Worm (Caenorhabditis elegans) whole organism, L1 larva: ENCODE measurements around the gene T05A7.3.

Experiments
- C04F5.9 ChIP-seq: sonication (generic microtip); optimal IDR thresholded peaks from 2 replicates; lab custom pipeline; 2016; ENCODE audit warnings: missing genetic modification characterization, missing compliant biosample characterization
- C16A3.4 ChIP-seq: fragments of 150-350 bp; optimal IDR thresholded peaks from 2 replicates; lab custom pipeline; 2014; ENCODE audit warnings: missing biosample characterization, missing genetic modification characterization
- C34B4.2 ChIP-seq: sonication (generic microtip); optimal IDR thresholded peaks from 2 replicates; lab custom pipeline; 2017; ENCODE audit warnings: mild to moderate bottlenecking, missing genetic modification characterization, missing compliant biosample characterization
- Y116A8C.19 ChIP-seq: sonication (generic microtip); optimal IDR thresholded peaks from 2 replicates; lab custom pipeline; 2016; ENCODE audit warnings: missing compliant biosample characterization, missing genetic modification characterization, borderline replicate concordance
- aly-2 ChIP-seq: fragments of 150-350 bp; optimal IDR thresholded peaks from 2 replicates; lab custom pipeline; 2014; ENCODE audit warnings: missing biosample characterization, missing genetic modification characterization
- ceh-63 ChIP-seq: fragments of 200-800 bp; sonication (Bioruptor generic); optimal IDR thresholded peaks from 2 replicates; lab custom pipeline; 2018; ENCODE audit warnings: mild to moderate bottlenecking, missing genetic modification characterization, missing compliant biosample characterization
- ceh-82 ChIP-seq, 3 experiments: fragments of 150-350 bp in 1 of 3; sonication (generic microtip) in 2 of 3; optimal IDR thresholded peaks; 2 replicates each; lab custom pipeline; 2014 to 2017; ENCODE audit warnings: missing biosample characterization in 3 of 3, missing genetic modification characterization in 3 of 3
- ceh-88 ChIP-seq: fragments of 200-800 bp; sonication (Bioruptor generic); IDR thresholded peaks from 2 replicates; pipeline ENCODE4 v1.3.6; 2022; ENCODE audit warnings: missing genetic modification characterization, missing compliant biosample characterization
- ceh-90 ChIP-seq: sonication (generic microtip); optimal IDR thresholded peaks from 2 replicates; lab custom pipeline; 2016; ENCODE audit warnings: missing genetic modification characterization, missing compliant biosample characterization
- dpl-1 ChIP-seq, 3 experiments: fragments of 150-350 bp in 2 of 3; sonication (generic microtip) in 1 of 3; optimal IDR thresholded peaks; 2 replicates each; lab custom pipeline; 2014 to 2017; ENCODE audit warnings: missing biosample characterization in 3 of 3, missing genetic modification characterization in 3 of 3, missing genetic modification reagents in 3 of 3
- dsc-1 ChIP-seq: sonication (generic microtip); optimal IDR thresholded peaks from 2 replicates; lab custom pipeline; 2016; ENCODE audit warnings: mild to moderate bottlenecking, missing genetic modification characterization, missing compliant biosample characterization
- efl-1 ChIP-seq, 4 experiments: fragments of 150-350 bp; optimal IDR thresholded peaks in 3 of 4; peaks in 1 of 4; 1 replicate in 1 of 4; 2 replicates in 3 of 4; lab custom pipeline; 2014; ENCODE audit warnings: missing biosample characterization in 2 of 4, missing genetic modification characterization in 2 of 4, missing genetic modification reagents in 2 of 4
- efl-3 ChIP-seq: fragments of 200-800 bp; sonication (Bioruptor generic); optimal IDR thresholded peaks from 2 replicates; lab custom pipeline; 2018; ENCODE audit warnings: mild to moderate bottlenecking, missing genetic modification characterization, missing compliant biosample characterization
- egl-13 ChIP-seq: sonication (generic microtip); optimal IDR thresholded peaks from 2 replicates; lab custom pipeline; 2016; ENCODE audit warnings: missing genotype, missing genetic modification reagents, missing genetic modification characterization, missing compliant biosample characterization
- egl-27 ChIP-seq, 2 experiments: fragments of 150-350 bp in 1 of 2; sonication (generic microtip); optimal IDR thresholded peaks; 3 replicates each; lab custom pipeline; 2017 to 2018; ENCODE audit warnings: missing biosample characterization in 2 of 2, missing genetic modification characterization in 2 of 2, missing genetic modification reagents in 2 of 2
- elt-2 ChIP-seq: sonication (generic microtip); optimal IDR thresholded peaks from 2 replicates; lab custom pipeline; 2016; ENCODE audit warnings: missing genetic modification characterization, mild to moderate bottlenecking, inconsistent platforms, missing compliant biosample characterization, missing genetic modification reagents
- elt-3 ChIP-seq, 6 experiments: fragments of 150-350 bp in 1 of 6; sonication (generic microtip); optimal IDR thresholded peaks; 2 replicates each; lab custom pipeline; 2017 to 2018; ENCODE audit warnings: missing biosample characterization in 6 of 6, missing genetic modification characterization in 6 of 6, inconsistent platforms in 1 of 6
- fkh-10 ChIP-seq: sonication (generic microtip); optimal IDR thresholded peaks from 2 replicates; lab custom pipeline; 2017; ENCODE audit warnings: missing biosample characterization, missing genetic modification reagents, missing genetic modification characterization
- fos-1 ChIP-seq: fragments of 150-350 bp; optimal IDR thresholded peaks from 2 replicates; lab custom pipeline; 2014; ENCODE audit warnings: missing biosample characterization, missing genetic modification characterization
- hlh-17 ChIP-seq: fragments of 200-800 bp; sonication (Bioruptor generic); optimal IDR thresholded peaks from 2 replicates; lab custom pipeline; 2018; ENCODE audit warnings: missing genetic modification characterization, mild to moderate bottlenecking, missing compliant biosample characterization, moderate library complexity, borderline replicate concordance
- hlh-4 ChIP-seq: sonication (generic microtip); optimal IDR thresholded peaks from 2 replicates; lab custom pipeline; 2016; ENCODE audit warnings: mild to moderate bottlenecking, missing genetic modification characterization, missing compliant biosample characterization
- hpl-2 ChIP-seq: fragments of 150-350 bp; optimal IDR thresholded peaks from 2 replicates; lab custom pipeline; 2014; ENCODE audit warnings: missing biosample characterization, missing genetic modification reagents, missing genetic modification characterization
- irx-1 ChIP-seq: sonication (generic microtip); optimal IDR thresholded peaks from 2 replicates; lab custom pipeline; 2016; ENCODE audit warnings: missing genetic modification characterization, missing compliant biosample characterization
- isw-1 ChIP-seq: fragments of 200-800 bp; sonication (Bioruptor generic); IDR thresholded peaks from 2 replicates; pipeline ENCODE4 v1.3.6; 2022; ENCODE audit warnings: missing genetic modification characterization, missing compliant biosample characterization
- jun-1 ChIP-seq: fragments of 150-350 bp; optimal IDR thresholded peaks from 2 replicates; lab custom pipeline; 2014; ENCODE audit warnings: missing biosample characterization, missing genetic modification reagents, missing genetic modification characterization
- lin-14 ChIP-seq: fragments of 200-800 bp; sonication (Bioruptor generic); optimal IDR thresholded peaks from 2 replicates; lab custom pipeline; 2018; ENCODE audit warnings: mild to moderate bottlenecking, missing genetic modification characterization, moderate library complexity, missing compliant biosample characterization
- lin-15B ChIP-seq: fragments of 150-350 bp; sonication (generic microtip); optimal IDR thresholded peaks from 3 replicates; lab custom pipeline; 2014; ENCODE audit warnings: missing biosample characterization, missing genetic modification characterization
- lin-35 ChIP-seq, 2 experiments: fragments of 150-350 bp; optimal IDR thresholded peaks; 2 replicates each; lab custom pipeline; 2014; ENCODE audit warnings: missing biosample characterization in 2 of 2, missing genetic modification characterization in 2 of 2, missing genetic modification reagents in 2 of 2
- lin-39 ChIP-seq: fragments of 150-350 bp; optimal IDR thresholded peaks from 2 replicates; lab custom pipeline; 2014; ENCODE audit warnings: missing biosample characterization, missing genetic modification reagents, missing genetic modification characterization
- lir-3 ChIP-seq: sonication (generic microtip); optimal IDR thresholded peaks from 2 replicates; lab custom pipeline; 2016; ENCODE audit warnings: mild to moderate bottlenecking, missing genetic modification characterization, moderate library complexity, missing compliant biosample characterization; ENCODE audit not compliant: poor library complexity
- lsy-2 ChIP-seq, 2 experiments: fragments of 150-350 bp; optimal IDR thresholded peaks; 2 replicates each; lab custom pipeline; 2014; ENCODE audit warnings: missing biosample characterization in 2 of 2, missing genetic modification characterization in 2 of 2
- mef-2 ChIP-seq: fragments of 150-350 bp; optimal IDR thresholded peaks from 2 replicates; lab custom pipeline; 2014; ENCODE audit warnings: missing biosample characterization, missing genetic modification characterization
- nhr-237 ChIP-seq: fragments of 150-350 bp; optimal IDR thresholded peaks from 2 replicates; lab custom pipeline; 2014; ENCODE audit warnings: missing biosample characterization, missing genetic modification characterization
- nhr-28 ChIP-seq: fragments of 150-350 bp; optimal IDR thresholded peaks from 2 replicates; lab custom pipeline; 2014; ENCODE audit warnings: missing biosample characterization, missing genetic modification characterization
- nhr-71 ChIP-seq: sonication (generic microtip); optimal IDR thresholded peaks from 2 replicates; lab custom pipeline; 2016; ENCODE audit warnings: mild to moderate bottlenecking, missing genetic modification characterization, moderate library complexity, missing compliant biosample characterization
- nhr-76 ChIP-seq: sonication (generic microtip); optimal IDR thresholded peaks from 2 replicates; lab custom pipeline; 2017; ENCODE audit warnings: missing biosample characterization, missing genetic modification characterization
- nhr-77 ChIP-seq: fragments of 150-350 bp; optimal IDR thresholded peaks from 2 replicates; lab custom pipeline; 2014; ENCODE audit warnings: missing biosample characterization, missing genetic modification characterization
- nhr-84 ChIP-seq: sonication (generic microtip); optimal IDR thresholded peaks from 2 replicates; lab custom pipeline; 2017; ENCODE audit warnings: missing biosample characterization, missing genetic modification characterization
- pag-3 ChIP-seq: sonication (generic microtip); optimal IDR thresholded peaks from 2 replicates; lab custom pipeline; 2017; ENCODE audit warnings: missing genetic modification characterization, mild to moderate bottlenecking, missing compliant biosample characterization, antibody characterized with exemption, borderline replicate concordance; ENCODE audit not compliant: insufficient read depth
- pax-3 ChIP-seq: fragments of 200-800 bp; sonication (Bioruptor generic); optimal IDR thresholded peaks from 2 replicates; lab custom pipeline; 2018; ENCODE audit warnings: mild to moderate bottlenecking, missing genetic modification characterization, moderate library complexity, missing compliant biosample characterization
- skn-1 ChIP-seq: fragments of 150-350 bp; optimal IDR thresholded peaks from 2 replicates; lab custom pipeline; 2014; ENCODE audit warnings: missing biosample characterization, missing genetic modification characterization
- snpc-4 ChIP-seq: fragments of 150-350 bp; optimal IDR thresholded peaks from 2 replicates; lab custom pipeline; 2014; ENCODE audit warnings: missing biosample characterization, missing genetic modification characterization
- snu-23 ChIP-seq: sonication (generic microtip); optimal IDR thresholded peaks from 2 replicates; lab custom pipeline; 2016; ENCODE audit warnings: missing genetic modification characterization, missing compliant biosample characterization
- sup-37 ChIP-seq: fragments of 200-800 bp; sonication (Bioruptor generic); optimal IDR thresholded peaks from 2 replicates; lab custom pipeline; 2018; ENCODE audit warnings: mild to moderate bottlenecking, missing genetic modification characterization, missing compliant biosample characterization
- tbx-2 ChIP-seq: sonication (generic microtip); optimal IDR thresholded peaks from 2 replicates; lab custom pipeline; 2016; ENCODE audit warnings: missing genetic modification characterization, missing compliant biosample characterization
- tlp-1 ChIP-seq: fragments of 150-350 bp; optimal IDR thresholded peaks from 2 replicates; lab custom pipeline; 2014; ENCODE audit warnings: missing biosample characterization, missing genetic modification characterization
- unc-30 ChIP-seq: sonication (generic microtip); optimal IDR thresholded peaks from 2 replicates; lab custom pipeline; 2017; ENCODE audit warnings: missing biosample characterization, missing genetic modification characterization
- unc-62 ChIP-seq: fragments of 150-350 bp; optimal IDR thresholded peaks from 2 replicates; lab custom pipeline; 2014; ENCODE audit warnings: missing biosample characterization, missing genetic modification reagents, missing genetic modification characterization
- unc-86 ChIP-seq: sonication (generic microtip); optimal IDR thresholded peaks from 2 replicates; lab custom pipeline; 2016; ENCODE audit warnings: missing genetic modification characterization, missing compliant biosample characterization
- vab-15 ChIP-seq: sonication (generic microtip); optimal IDR thresholded peaks from 2 replicates; lab custom pipeline; 2017; ENCODE audit warnings: missing genotype, mild to moderate bottlenecking, missing genetic modification characterization, missing compliant biosample characterization
- zip-4 ChIP-seq: fragments of 200-800 bp; sonication (Bioruptor generic); optimal IDR thresholded peaks from 2 replicates; lab custom pipeline; 2018; ENCODE audit warnings: mild to moderate bottlenecking, missing genetic modification characterization, moderate library complexity, missing compliant biosample characterization
- ztf-11 ChIP-seq, 2 experiments: sonication (generic microtip); optimal IDR thresholded peaks; 2 replicates each; lab custom pipeline; 2016 to 2017; ENCODE audit warnings: missing genetic modification characterization in 2 of 2, missing biosample characterization in 1 of 2, missing compliant biosample characterization in 1 of 2

Gene T05A7.3

DNA sequence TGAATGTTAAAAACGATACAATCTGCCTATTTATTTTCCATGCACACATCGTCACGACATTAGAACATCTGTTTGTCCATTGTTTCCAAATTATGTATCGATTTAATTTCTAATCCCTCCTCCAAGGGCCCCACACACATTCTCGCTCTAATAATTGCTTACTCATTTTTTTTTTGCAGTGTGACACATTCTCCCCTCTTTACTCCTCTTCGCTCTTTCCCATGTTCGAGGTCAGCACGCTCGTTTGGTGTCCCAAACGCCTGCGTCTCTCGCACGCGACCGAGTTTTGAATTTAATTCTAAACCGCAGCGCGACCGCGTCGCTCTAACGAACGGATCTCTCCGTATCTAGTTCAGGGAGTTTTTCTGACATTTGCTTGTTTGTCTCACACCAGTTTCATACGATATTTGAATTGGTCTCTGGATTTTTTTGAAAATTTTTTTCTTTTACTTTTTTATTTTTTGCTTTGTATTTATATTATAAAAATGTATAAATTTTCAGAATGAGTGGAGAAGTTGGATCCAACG lies 2.9 kb upstream of the T05A7.3 start, which contains the start of the genes clec-140 and hmg-11 (continued):
- TF ChIP-seq ztf-11 (tag; optimal IDR thresholded peaks at IDR 0.05; lab: Kevin White, UChicago): peak in 1 of 2 experiments; percentile 55
- TF ChIP-seq isw-1 (GFP tag; lab: Robert Waterston, UW): no peak
- TF ChIP-seq nhr-84 (tag; lab: Kevin White, UChicago): no peak
- peak; percentile 50 to 67 for TF ChIP-seq efl-1 (optimal IDR thresholded peaks at IDR 0.05; lab: Kevin White, UChicago)
- peak; percentile 51 to 92 for TF ChIP-seq efl-1 (GFP tag; optimal IDR thresholded peaks at IDR 0.05 in 1 of 2; lab: Kevin White, UChicago)
- no peak for TF ChIP-seq nhr-76 (tag; lab: Kevin White, UChicago)
- TF ChIP-seq fkh-10 (GFP tag; lab: Kevin White, UChicago): no peak
- no peak for TF ChIP-seq tlp-1 (tag; lab: Kevin White, UChicago)
- TF ChIP-seq egl-27 (tag; optimal IDR thresholded peaks at IDR 0.05; lab: Kevin White, UChicago): no peak
- TF ChIP-seq elt-2: no peak
- TF ChIP-seq ceh-63: no peak
- TF ChIP-seq dpl-1 (GFP tag; optimal IDR thresholded peaks at IDR 0.05; lab: Kevin White, UChicago): peak; percentile 17 to 60 (median 17)
- no peak for TF ChIP-seq zip-4 (GFP tag; lab: Kevin White, UChicago)
- no peak for TF ChIP-seq C04F5.9 (tag; lab: Kevin White, UChicago)
- peak in 1 of 6 experiments; percentile 21 for TF ChIP-seq elt-3 (tag; optimal IDR thresholded peaks at IDR 0.05; lab: Kevin White, UChicago)
- TF ChIP-seq hlh-17 (GFP tag; lab: Kevin White, UChicago): no peak
- no peak for TF ChIP-seq efl-3 (GFP tag; lab: Kevin White, UChicago)
- no peak for TF ChIP-seq nhr-237
- no peak for TF ChIP-seq nhr-77 (tag; lab: Kevin White, UChicago)
- TF ChIP-seq skn-1 (tag; lab: Kevin White, UChicago): peak; percentile 19
- TF ChIP-seq jun-1 (tag; lab: Kevin White, UChicago): peak; percentile 13
- TF ChIP-seq lsy-2 (tag; optimal IDR thresholded peaks at IDR 0.05; lab: Kevin White, UChicago): peak; percentile 48 to 76
- no peak for TF ChIP-seq egl-13 (tag; lab: Kevin White, UChicago)
- no peak for TF ChIP-seq snu-23 (GFP tag; lab: Kevin White, UChicago)
- TF ChIP-seq vab-15 (tag; lab: Kevin White, UChicago): no peak
- TF ChIP-seq lin-15B: peak; percentile 28
- TF ChIP-seq irx-1: no peak
- TF ChIP-seq nhr-28: no peak
- TF ChIP-seq C34B4.2 (tag; lab: Kevin White, UChicago): no peak
- no peak for TF ChIP-seq hpl-2 (GFP tag; lab: Kevin White, UChicago)
- no peak for TF ChIP-seq hlh-4 (tag; lab: Kevin White, UChicago)
- no peak for TF ChIP-seq aly-2 (tag; lab: Kevin White, UChicago)
- no peak for TF ChIP-seq ceh-90 (tag; lab: Kevin White, UChicago)
- TF ChIP-seq dsc-1 (tag; lab: Kevin White, UChicago): peak; percentile 65
- TF ChIP-seq lin-14: peak; percentile 96
- no peak for TF ChIP-seq mef-2 (tag; lab: Kevin White, UChicago)
- TF ChIP-seq nhr-71: no peak
- TF ChIP-seq lir-3: no peak
- no peak for TF ChIP-seq sup-37 (GFP tag; lab: Kevin White, UChicago)
- TF ChIP-seq pag-3: no peak
- TF ChIP-seq C16A3.4 (tag; lab: Kevin White, UChicago): peak; percentile 0
- no peak for TF ChIP-seq unc-86 (tag; lab: Kevin White, UChicago)
- TF ChIP-seq Y116A8C.19 (tag; lab: Kevin White, UChicago): no peak
- no peak for TF ChIP-seq unc-30 (tag; lab: Kevin White, UChicago)
- TF ChIP-seq lin-39 (tag; lab: Kevin White, UChicago): no peak
- no peak for TF ChIP-seq fos-1
- TF ChIP-seq pax-3: no peak
- peak; percentile 12 for TF ChIP-seq snpc-4 (tag; lab: Kevin White, UChicago)
- TF ChIP-seq ceh-88 (GFP tag; lab: Robert Waterston, UW): no peak
- no peak for TF ChIP-seq unc-62
- TF ChIP-seq lin-35 (GFP tag; optimal IDR thresholded peaks at IDR 0.05; lab: Kevin White, UChicago): peak; percentile 49 to 70
- no peak for TF ChIP-seq tbx-2 (tag; lab: Kevin White, UChicago)
- peak in 2 of 3 experiments; percentile 9 to 79 for TF ChIP-seq ceh-82 (tag; optimal IDR thresholded peaks at IDR 0.05; lab: Kevin White, UChicago)
